Fruit fly (Drosophila melanogaster) whole organism, embryonic: Measurements from ENCODE around the gene GNBP2.

ENCODE experiments used
- CG11247 ChIP-seq: fragments of 200-800 bp; sonication (Bioruptor generic); IDR thresholded peaks from 2 replicates; pipeline ENCODE4 v1.3.6; 2022; ENCODE audit warnings: missing biosample characterization, missing genetic modification characterization
- CG12391 ChIP-seq: fragments of 200-800 bp; sonication (Bioruptor generic); optimal IDR thresholded peaks from 3 replicates; lab custom pipeline; 2018; ENCODE audit warnings: missing biosample characterization, mild to moderate bottlenecking, missing genetic modification characterization, moderate library complexity
- CG13424 ChIP-seq: fragments of 200-800 bp; sonication (Bioruptor generic); optimal IDR thresholded peaks from 2 replicates; lab custom pipeline; 2019; ENCODE audit warnings: missing biosample characterization, mild to moderate bottlenecking, missing genetic modification characterization, moderate library complexity
- CG14667 ChIP-seq: fragments of 200-800 bp; sonication (Bioruptor generic); IDR thresholded peaks from 2 replicates; pipeline ENCODE4 v1.3.6; 2022; ENCODE audit warnings: missing biosample characterization, missing genetic modification characterization
- CG17361 ChIP-seq: fragments of 200-800 bp; sonication (Bioruptor generic); IDR thresholded peaks from 3 replicates; pipeline ENCODE4 v1.3.6; 2022; ENCODE audit warnings: missing biosample characterization, missing genetic modification characterization
- CG2712 ChIP-seq: fragments of 200-800 bp; optimal IDR thresholded peaks from 3 replicates; lab custom pipeline; 2019; ENCODE audit warnings: missing biosample characterization, mild to moderate bottlenecking, missing genetic modification characterization, moderate library complexity
- CG31441 ChIP-seq: fragments of 200-800 bp; sonication (Bioruptor generic); IDR thresholded peaks from 2 replicates; pipeline ENCODE4 v1.3.6; 2022; ENCODE audit warnings: missing biosample characterization, missing genetic modification characterization
- CG32767 ChIP-seq: fragments of 200-800 bp; sonication (Bioruptor generic); IDR thresholded peaks from 2 replicates; pipeline ENCODE4 v1.3.6; 2022; ENCODE audit warnings: missing biosample characterization, missing genetic modification characterization
- CG32772 ChIP-seq: fragments of 200-800 bp; sonication (Bioruptor generic); IDR thresholded peaks from 2 replicates; pipeline ENCODE4 v1.3.6; 2022; ENCODE audit warnings: missing biosample characterization, missing genetic modification characterization
- CG43689 ChIP-seq: fragments of 200-800 bp; sonication (Bioruptor generic); IDR thresholded peaks from 2 replicates; pipeline ENCODE4 v1.3.6; 2022; ENCODE audit warnings: missing biosample characterization, missing genetic modification characterization
- CG4404 ChIP-seq: fragments of 200-800 bp; sonication (Bioruptor generic); IDR thresholded peaks from 2 replicates; pipeline ENCODE4 v1.3.6; 2022; ENCODE audit warnings: missing biosample characterization, missing genetic modification characterization
- CG4854 ChIP-seq: fragments of 200-800 bp; sonication (Bioruptor generic); optimal IDR thresholded peaks from 2 replicates; lab custom pipeline; 2016; ENCODE audit warnings: missing biosample characterization, missing genetic modification characterization, inconsistent platforms
- CG5245 ChIP-seq: fragments of 200-800 bp; sonication (Bioruptor generic); optimal IDR thresholded peaks from 3 replicates; lab custom pipeline; 2016; ENCODE audit warnings: missing biosample characterization, missing genetic modification characterization
- CG6254 ChIP-seq: fragments of 200-800 bp; sonication (Bioruptor generic); optimal IDR thresholded peaks from 3 replicates; lab custom pipeline; 2017; ENCODE audit warnings: mild to moderate bottlenecking, missing biosample characterization, missing genetic modification reagents, missing genetic modification characterization
- CG6272 ChIP-seq: fragments of 200-800 bp; sonication (Bioruptor generic); IDR thresholded peaks from 2 replicates; pipeline ENCODE4 v1.3.6; 2022; ENCODE audit warnings: missing biosample characterization, missing genetic modification characterization
- CG7963 ChIP-seq: fragments of 200-800 bp; sonication (Bioruptor generic); IDR thresholded peaks from 3 replicates; pipeline ENCODE4 v1.3.6; 2022; ENCODE audit warnings: missing biosample characterization, missing genetic modification characterization; ENCODE audit not compliant: partially characterized antibody
- CG9797 ChIP-seq: fragments of 200-800 bp; sonication (Bioruptor generic); optimal IDR thresholded peaks from 3 replicates; lab custom pipeline; 2018; ENCODE audit warnings: missing biosample characterization, mild to moderate bottlenecking, missing genetic modification characterization
- CG9932 ChIP-seq: fragments of 200-800 bp; sonication (Bioruptor generic); IDR thresholded peaks from 2 replicates; pipeline ENCODE4 v1.3.6; 2022; ENCODE audit warnings: missing biosample characterization, missing genetic modification characterization
- CkIIα-i1 ChIP-seq: fragments of 200-800 bp; sonication (Bioruptor generic); IDR thresholded peaks from 2 replicates; pipeline ENCODE4 v1.3.6; 2022; ENCODE audit warnings: missing biosample characterization, missing genetic modification characterization
- D19A ChIP-seq: fragments of 200-800 bp; optimal IDR thresholded peaks from 3 replicates; lab custom pipeline; 2019; ENCODE audit warnings: missing biosample characterization, mild to moderate bottlenecking, missing genetic modification characterization, moderate library complexity
- Dfd ChIP-seq, 2 experiments: fragments of >200 bp; optimal IDR thresholded peaks; 2 replicates each; lab custom pipeline; 2017; ENCODE audit warnings: missing biosample characterization in 2 of 2, missing genetic modification characterization in 2 of 2
- Dref ChIP-seq: fragments of 200-800 bp; sonication (Bioruptor generic); IDR thresholded peaks from 2 replicates; pipeline ENCODE4 v1.3.6; 2022; ENCODE audit warnings: missing biosample characterization, missing genetic modification characterization
- Fer3 ChIP-seq: fragments of 200-800 bp; sonication (Bioruptor generic); optimal IDR thresholded peaks from 2 replicates; lab custom pipeline; 2018; ENCODE audit warnings: missing biosample characterization, mild to moderate bottlenecking, missing genetic modification characterization, moderate library complexity
- HLHmδ ChIP-seq: fragments of 200-800 bp; sonication (Bioruptor generic); optimal IDR thresholded peaks from 2 replicates; lab custom pipeline; 2018; ENCODE audit warnings: missing biosample characterization, mild to moderate bottlenecking, missing genetic modification characterization, moderate library complexity
- Hr78 ChIP-seq, 2 experiments: fragments of 200-800 bp in 1 of 2; fragments of >200 bp in 1 of 2; sonication (Bioruptor generic) in 1 of 2; optimal IDR thresholded peaks; 2 replicates each; lab custom pipeline; 2017 to 2019; ENCODE audit warnings: missing biosample characterization in 2 of 2, missing genetic modification characterization in 2 of 2, mild to moderate bottlenecking in 1 of 2, moderate library complexity in 1 of 2
- Meics ChIP-seq: fragments of 200-800 bp; sonication (Bioruptor generic); optimal IDR thresholded peaks from 2 replicates; lab custom pipeline; 2017; ENCODE audit warnings: missing biosample characterization, mild to moderate bottlenecking, missing genetic modification characterization
- Mes4 ChIP-seq: fragments of 200-800 bp; sonication (Bioruptor generic); optimal IDR thresholded peaks from 2 replicates; lab custom pipeline; 2016; ENCODE audit warnings: missing biosample characterization, missing genetic modification characterization
- bsh ChIP-seq, 2 experiments: fragments of 200-800 bp; sonication (Bioruptor generic); optimal IDR thresholded peaks; 2 replicates each; lab custom pipeline; 2017 to 2018; ENCODE audit warnings: mild to moderate bottlenecking in 2 of 2, missing biosample characterization in 2 of 2, missing genetic modification characterization in 2 of 2, moderate library complexity in 1 of 2
- cato ChIP-seq: fragments of 200-800 bp; sonication (Bioruptor generic); optimal IDR thresholded peaks from 2 replicates; lab custom pipeline; 2016; ENCODE audit warnings: missing biosample characterization, missing genetic modification characterization, borderline replicate concordance
- caup ChIP-seq: fragments of 200-800 bp; sonication (Bioruptor generic); optimal IDR thresholded peaks from 3 replicates; lab custom pipeline; 2017; ENCODE audit warnings: missing biosample characterization, mild to moderate bottlenecking, missing genetic modification characterization, moderate library complexity; ENCODE audit not compliant: severe bottlenecking
- chinmo ChIP-seq: fragments of 200-800 bp; sonication (Bioruptor generic); IDR thresholded peaks from 4 replicates; pipeline ENCODE4 v1.3.6; 2022; ENCODE audit warnings: missing biosample characterization, missing genetic modification characterization; ENCODE audit not compliant: partially characterized antibody
- dpn ChIP-seq, 2 experiments: fragments of 200-800 bp; sonication (Bioruptor generic); optimal IDR thresholded peaks; 3 replicates each; lab custom pipeline; 2016; ENCODE audit warnings: missing biosample characterization in 2 of 2, missing genetic modification characterization in 2 of 2
- eve ChIP-seq, 2 experiments: fragments of >200 bp; optimal IDR thresholded peaks; 2 replicates each; lab custom pipeline; 2017; ENCODE audit warnings: missing biosample characterization in 2 of 2, missing genetic modification characterization in 2 of 2
- eyg ChIP-seq: fragments of 200-800 bp; sonication (Bioruptor generic); optimal IDR thresholded peaks from 3 replicates; lab custom pipeline; 2016; ENCODE audit warnings: missing biosample characterization, missing genetic modification characterization
- fru ChIP-seq: fragments of >200 bp; optimal IDR thresholded peaks from 2 replicates; lab custom pipeline; 2017
- hbn ChIP-seq: fragments of 200-800 bp; sonication (Bioruptor generic); IDR thresholded peaks from 2 replicates; pipeline ENCODE4 v1.3.6; 2022; ENCODE audit warnings: missing biosample characterization, missing genetic modification characterization; ENCODE audit not compliant: partially characterized antibody
- oc ChIP-seq: fragments of 200-800 bp; sonication (Bioruptor generic); optimal IDR thresholded peaks from 2 replicates; lab custom pipeline; 2018; ENCODE audit warnings: missing biosample characterization, mild to moderate bottlenecking, missing genetic modification characterization, moderate library complexity
- pfk ChIP-seq: fragments of 200-800 bp; sonication (Bioruptor generic); optimal IDR thresholded peaks from 2 replicates; lab custom pipeline; 2018; ENCODE audit warnings: missing biosample characterization, mild to moderate bottlenecking, missing genetic modification characterization, moderate library complexity
- ro ChIP-seq: fragments of 200-800 bp; sonication (Bioruptor generic); IDR thresholded peaks from 2 replicates; pipeline ENCODE4 v1.3.6; 2022; ENCODE audit warnings: missing biosample characterization, missing genetic modification characterization
- sens-2 ChIP-seq: fragments of 200-800 bp; sonication (Bioruptor generic); IDR thresholded peaks from 2 replicates; pipeline ENCODE4 v1.3.6; 2022; ENCODE audit warnings: missing biosample characterization, missing genetic modification characterization
- sisA ChIP-seq: fragments of 200-800 bp; sonication (Bioruptor generic); IDR thresholded peaks from 2 replicates; pipeline ENCODE4 v1.3.6; 2022; ENCODE audit warnings: missing biosample characterization, missing genetic modification characterization
- slbo ChIP-seq: fragments of 200-800 bp; sonication (Bioruptor generic); IDR thresholded peaks from 2 replicates; pipeline ENCODE4 v1.3.6; 2022; ENCODE audit warnings: missing biosample characterization, missing genetic modification characterization
- sqz ChIP-seq: fragments of 200-800 bp; sonication (Bioruptor generic); optimal IDR thresholded peaks from 3 replicates; lab custom pipeline; 2018; ENCODE audit warnings: missing biosample characterization, mild to moderate bottlenecking, missing genetic modification characterization
- sug ChIP-seq: fragments of 200-800 bp; optimal IDR thresholded peaks from 2 replicates; lab custom pipeline; 2019; ENCODE audit warnings: missing biosample characterization, mild to moderate bottlenecking, missing genetic modification characterization, moderate library complexity
- tin ChIP-seq: fragments of 200-800 bp; sonication (Bioruptor generic); optimal IDR thresholded peaks from 3 replicates; lab custom pipeline; 2016; ENCODE audit warnings: missing biosample characterization, missing genetic modification characterization
- trem ChIP-seq: fragments of 200-800 bp; optimal IDR thresholded peaks from 3 replicates; lab custom pipeline; 2019; ENCODE audit warnings: missing biosample characterization, mild to moderate bottlenecking, missing genetic modification characterization, moderate library complexity
- vvl ChIP-seq: fragments of 200-800 bp; sonication (Bioruptor generic); IDR thresholded peaks from 2 replicates; pipeline ENCODE4 v1.3.6; 2022; ENCODE audit warnings: missing biosample characterization, missing genetic modification characterization
- zen ChIP-seq: fragments of 200-800 bp; sonication (Bioruptor generic); optimal IDR thresholded peaks from 3 replicates; lab custom pipeline; 2018; ENCODE audit warnings: missing biosample characterization, mild to moderate bottlenecking, missing genetic modification characterization, moderate library complexity
- zfh1 ChIP-seq: fragments of 200-800 bp; sonication (Bioruptor generic); IDR thresholded peaks from 3 replicates; pipeline ENCODE4 v1.3.6; 2022; ENCODE audit warnings: missing biosample characterization, missing genetic modification characterization
- zfh2 ChIP-seq: fragments of 200-800 bp; sonication (Bioruptor generic); optimal IDR thresholded peaks from 2 replicates; lab custom pipeline; 2016; ENCODE audit warnings: missing biosample characterization, missing genetic modification characterization

GNBP2 gene

DNA sequence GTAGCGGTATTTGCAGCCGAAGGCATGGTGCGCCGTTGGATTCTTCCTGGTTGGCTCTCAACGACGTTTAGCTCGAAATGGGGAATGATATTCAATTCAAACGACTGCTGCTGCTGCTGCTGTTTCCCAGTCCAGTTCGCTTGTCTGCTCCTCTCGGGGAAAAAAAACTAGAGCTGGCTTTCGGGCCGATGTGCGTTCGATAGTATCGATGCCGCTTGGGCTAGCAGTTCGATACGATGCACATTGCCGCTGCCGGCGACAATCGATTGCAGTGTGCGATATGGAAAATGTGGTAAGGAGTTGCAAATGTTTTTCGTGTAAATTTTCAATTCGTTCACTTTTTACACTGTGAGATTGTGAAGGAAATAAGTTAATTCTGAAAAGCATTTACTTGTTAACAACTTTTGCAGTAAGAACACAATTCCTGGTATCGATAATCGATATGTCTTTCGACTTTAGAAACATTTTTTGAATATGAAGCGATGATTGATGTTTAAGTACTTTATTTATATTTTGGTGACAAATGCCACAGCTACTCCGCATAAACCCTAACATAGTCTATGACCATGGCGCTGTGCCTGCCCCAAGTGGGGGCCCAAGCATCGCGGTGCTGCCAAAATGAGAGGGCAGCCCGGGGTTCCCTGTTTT lies 2.1 kb downstream of the GNBP2 start, which contains the start of gene Capr (continued):
- TF ChIP-seq CG4854 (GFP tag; lab: Kevin White, UChicago) (no peak), zfh1 (GFP tag; lab: Robert Waterston, UW) (peak; percentile 46; the same call in 1 of the 3 replicates), Fer3 (tag; lab: Kevin White, UChicago) (no peak), cato (GFP tag; lab: Kevin White, UChicago) (no peak), eyg (GFP tag; lab: Kevin White, UChicago) (peak; percentile 8), CG6254 (no peak), eve (GFP tag; optimal IDR thresholded peaks at IDR 0.05; lab: Kevin White, UChicago) (no peak), CG14667 (GFP tag; lab: Robert Waterston, UW) (no peak), hbn (GFP tag; lab: Robert Waterston, UW) (peak; percentile 100), CG31441 (0 out of 2 replicates have a peak, but pooled peaks have one; percentile 1), sug (tag; lab: Kevin White, UChicago) (peak; percentile 34), CG4404 (GFP tag; lab: Robert Waterston, UW) (no peak), pfk (peak; percentile 1), CG11247 (GFP tag; lab: Robert Waterston, UW) (no peak), oc (tag; lab: Kevin White, UChicago) (no peak), tin (GFP tag; lab: Kevin White, UChicago) (peak; percentile 21), Meics (peak; percentile 17), CG13424 (peak; percentile 2), HLHmδ (GFP tag; lab: Kevin White, UChicago) (peak; percentile 31), dpn (GFP tag; optimal IDR thresholded peaks at IDR 0.05; lab: Kevin White, UChicago) (peak in 1 of 2 experiments; percentile 23), D19A (tag; lab: Kevin White, UChicago) (no peak), sisA (GFP tag; lab: Robert Waterston, UW) (no peak), CG9797 (GFP tag; lab: Kevin White, UChicago) (peak; percentile 51), CG32767 (no peak), vvl (GFP tag; lab: Robert Waterston, UW) (peak; percentile 53), Dfd (GFP tag; optimal IDR thresholded peaks at IDR 0.05; lab: Kevin White, UChicago) (peak in 1 of 2 experiments; percentile 63), CG6272 (GFP tag; lab: Robert Waterston, UW) (peak; percentile 83), zen (peak; percentile 12), CkIIα-i1 (GFP tag; lab: Robert Waterston, UW) (no peak), sens-2 (GFP tag; lab: Robert Waterston, UW) (no peak), CG12391 (tag; lab: Kevin White, UChicago) (peak; percentile 37), Dref (peak; percentile 99), CG17361 (0 out of 3 replicates have a peak, but pooled peaks have one; percentile 18), CG32772 (GFP tag; lab: Robert Waterston, UW) (no peak), ro (GFP tag; lab: Robert Waterston, UW) (no peak), caup (GFP tag; lab: Kevin White, UChicago) (no peak), CG9932 (peak; percentile 84), Mes4 (peak; percentile 30), trem (tag; lab: Kevin White, UChicago) (peak; percentile 88), chinmo (GFP tag; lab: Robert Waterston, UW) (peak; percentile 100), bsh (GFP tag; optimal IDR thresholded peaks at IDR 0.05; lab: Kevin White, UChicago) (peak in 1 of 2 experiments; percentile 15), CG5245 (GFP tag; lab: Kevin White, UChicago) (peak; percentile 5), slbo (peak; percentile 57), zfh2 (GFP tag; lab: Kevin White, UChicago) (peak; percentile 54), CG7963 (peak; percentile 100), sqz (GFP tag; lab: Kevin White, UChicago) (peak; percentile 52), CG43689 (GFP tag; lab: Robert Waterston, UW) (no peak), Hr78 (GFP tag; optimal IDR thresholded peaks at IDR 0.05; lab: Kevin White, UChicago) (no peak), CG2712 (tag; lab: Kevin White, UChicago) (peak; percentile 54), fru (no peak)
